Worm (Caenorhabditis elegans) whole organism, L3 larva: ENCODE measurements around the gene T23F6.2.

Source experiments
- R02D3.7 ChIP-seq: fragments of 150-350 bp; optimal IDR thresholded peaks from 2 replicates; lab custom pipeline; 2014; ENCODE audit warnings: missing biosample characterization, missing genetic modification characterization
- ZK546.5 ChIP-seq: sonication (generic microtip); optimal IDR thresholded peaks from 2 replicates; lab custom pipeline; 2017; ENCODE audit warnings: missing biosample characterization, missing genetic modification characterization
- aly-2 ChIP-seq: fragments of 150-350 bp; optimal IDR thresholded peaks from 2 replicates; lab custom pipeline; 2014; ENCODE audit warnings: missing biosample characterization, missing genetic modification characterization
- ama-1 ChIP-seq: fragments of 150-350 bp; optimal IDR thresholded peaks from 2 replicates; lab custom pipeline; 2018
- ceh-16 ChIP-seq: sonication (generic microtip); optimal IDR thresholded peaks from 2 replicates; lab custom pipeline; 2017; ENCODE audit warnings: missing biosample characterization, missing genetic modification characterization
- ceh-28 ChIP-seq: fragments of 150-350 bp; optimal IDR thresholded peaks from 2 replicates; lab custom pipeline; 2014; ENCODE audit warnings: missing biosample characterization, missing genetic modification reagents, missing genetic modification characterization
- ceh-82 ChIP-seq: fragments of 150-350 bp; optimal IDR thresholded peaks from 2 replicates; lab custom pipeline; 2014; ENCODE audit warnings: missing biosample characterization, missing genetic modification characterization
- ceh-9 ChIP-seq: sonication (generic microtip); optimal IDR thresholded peaks from 2 replicates; lab custom pipeline; 2018; ENCODE audit warnings: missing biosample characterization, missing genetic modification characterization
- daf-12 ChIP-seq: fragments of 150-350 bp; optimal IDR thresholded peaks from 2 replicates; lab custom pipeline; 2014; ENCODE audit warnings: missing biosample characterization, missing genetic modification reagents, missing genetic modification characterization
- egl-27 ChIP-seq: sonication (generic microtip); optimal IDR thresholded peaks from 4 replicates; lab custom pipeline; 2017; ENCODE audit warnings: missing biosample characterization, missing genetic modification reagents, missing genetic modification characterization
- elt-1 ChIP-seq: fragments of 150-350 bp; optimal IDR thresholded peaks from 2 replicates; lab custom pipeline; 2014; ENCODE audit warnings: missing biosample characterization, missing genetic modification characterization
- elt-2 ChIP-seq: sonication (generic microtip); optimal IDR thresholded peaks from 2 replicates; lab custom pipeline; 2016; ENCODE audit warnings: missing genetic modification reagents, mild to moderate bottlenecking, missing genetic modification characterization, missing compliant biosample characterization
- elt-3 ChIP-seq, 3 experiments: fragments of 150-350 bp in 1 of 3; sonication (generic microtip) in 2 of 3; optimal IDR thresholded peaks; 2 replicates in 2 of 3; 4 replicates in 1 of 3; lab custom pipeline; 2014 to 2017; ENCODE audit warnings: missing biosample characterization in 3 of 3, missing genetic modification characterization in 3 of 3
- eor-1 ChIP-seq, 2 experiments: fragments of 150-350 bp; optimal IDR thresholded peaks; 2 replicates each; lab custom pipeline; 2014 to 2018; ENCODE audit warnings: missing biosample characterization in 2 of 2, missing genetic modification characterization in 2 of 2
- fkh-10 ChIP-seq: sonication (generic microtip); optimal IDR thresholded peaks from 2 replicates; lab custom pipeline; 2017; ENCODE audit warnings: missing biosample characterization, missing genetic modification reagents, missing genetic modification characterization
- fkh-2 ChIP-seq: fragments of 150-350 bp; optimal IDR thresholded peaks from 2 replicates; lab custom pipeline; 2014; ENCODE audit warnings: missing biosample characterization, missing genetic modification reagents, missing genetic modification characterization
- fos-1 ChIP-seq: fragments of 150-350 bp; optimal IDR thresholded peaks from 2 replicates; lab custom pipeline; 2014; ENCODE audit warnings: missing biosample characterization, missing genetic modification characterization
- hmg-11 ChIP-seq: sonication (generic microtip); optimal IDR thresholded peaks from 2 replicates; lab custom pipeline; 2016; ENCODE audit warnings: missing genetic modification characterization, missing compliant biosample characterization
- jun-1 ChIP-seq: fragments of 150-350 bp; optimal IDR thresholded peaks from 2 replicates; lab custom pipeline; 2014; ENCODE audit warnings: missing biosample characterization, missing genetic modification reagents, missing genetic modification characterization
- lin-15B ChIP-seq: fragments of 150-350 bp; optimal IDR thresholded peaks from 2 replicates; lab custom pipeline; 2014; ENCODE audit warnings: missing biosample characterization, missing genetic modification characterization
- lin-39 ChIP-seq: fragments of 150-350 bp; optimal IDR thresholded peaks from 2 replicates; lab custom pipeline; 2018; ENCODE audit warnings: missing biosample characterization, missing genetic modification reagents, missing genetic modification characterization
- lsy-12 ChIP-seq: sonication (generic microtip); optimal IDR thresholded peaks from 2 replicates; lab custom pipeline; 2016; ENCODE audit warnings: mild to moderate bottlenecking, missing genetic modification characterization, missing compliant biosample characterization
- mdl-1 ChIP-seq: fragments of 150-350 bp; optimal IDR thresholded peaks from 2 replicates; lab custom pipeline; 2014; ENCODE audit warnings: missing biosample characterization, missing genetic modification characterization
- mml-1 ChIP-seq: fragments of 150-350 bp; sonication (generic microtip); optimal IDR thresholded peaks from 3 replicates; lab custom pipeline; 2014; ENCODE audit warnings: missing biosample characterization, missing genetic modification characterization
- nhr-11 ChIP-seq: fragments of 150-350 bp; optimal IDR thresholded peaks from 2 replicates; lab custom pipeline; 2014; ENCODE audit warnings: missing biosample characterization, missing genetic modification characterization
- nhr-12 ChIP-seq: fragments of 150-350 bp; optimal IDR thresholded peaks from 2 replicates; lab custom pipeline; 2014; ENCODE audit warnings: missing biosample characterization, missing genetic modification characterization
- nhr-23 ChIP-seq: fragments of 150-350 bp; optimal IDR thresholded peaks from 2 replicates; lab custom pipeline; 2014; ENCODE audit warnings: missing biosample characterization, missing genetic modification reagents, missing genetic modification characterization
- nhr-237 ChIP-seq: fragments of 150-350 bp; optimal IDR thresholded peaks from 2 replicates; lab custom pipeline; 2014; ENCODE audit warnings: missing biosample characterization, missing genetic modification characterization
- nhr-28 ChIP-seq: fragments of 150-350 bp; optimal IDR thresholded peaks from 2 replicates; lab custom pipeline; 2014; ENCODE audit warnings: missing biosample characterization, missing genetic modification characterization
- nhr-43 ChIP-seq: sonication (generic microtip); optimal IDR thresholded peaks from 2 replicates; lab custom pipeline; 2016; ENCODE audit warnings: mild to moderate bottlenecking, missing genetic modification characterization, missing compliant biosample characterization; ENCODE audit not compliant: poor library complexity, severe bottlenecking
- nhr-76 ChIP-seq: fragments of 150-350 bp; sonication (generic microtip); optimal IDR thresholded peaks from 5 replicates; lab custom pipeline; 2014; ENCODE audit warnings: missing biosample characterization, missing genetic modification characterization
- nhr-77 ChIP-seq: fragments of 150-350 bp; optimal IDR thresholded peaks from 2 replicates; lab custom pipeline; 2014; ENCODE audit warnings: missing biosample characterization, missing genetic modification characterization
- pha-4 ChIP-seq: fragments of 150-350 bp; optimal IDR thresholded peaks from 2 replicates; lab custom pipeline; 2014; ENCODE audit warnings: missing biosample characterization, missing genetic modification reagents, missing genetic modification characterization
- pqm-1 ChIP-seq: fragments of 150-350 bp; optimal IDR thresholded peaks from 2 replicates; lab custom pipeline; 2017; ENCODE audit warnings: missing biosample characterization, missing genetic modification characterization, inconsistent platforms
- sea-2 ChIP-seq: fragments of 150-350 bp; sonication (generic microtip); optimal IDR thresholded peaks from 4 replicates; lab custom pipeline; 2014; ENCODE audit warnings: missing biosample characterization, missing genetic modification reagents, missing genetic modification characterization
- skn-1 ChIP-seq: fragments of 150-350 bp; optimal IDR thresholded peaks from 2 replicates; lab custom pipeline; 2014; ENCODE audit warnings: missing biosample characterization, missing genetic modification characterization
- snpc-4 ChIP-seq: fragments of 150-350 bp; optimal IDR thresholded peaks from 2 replicates; lab custom pipeline; 2014; ENCODE audit warnings: missing biosample characterization, missing genetic modification characterization
- unc-39 ChIP-seq: sonication (generic microtip); optimal IDR thresholded peaks from 4 replicates; lab custom pipeline; 2017; ENCODE audit warnings: missing biosample characterization, missing genetic modification characterization
- unc-62 ChIP-seq: fragments of 150-350 bp; sonication (generic microtip); optimal IDR thresholded peaks from 4 replicates; lab custom pipeline; 2014; ENCODE audit warnings: missing biosample characterization, missing genetic modification reagents, missing genetic modification characterization
- zag-1 ChIP-seq: fragments of 150-350 bp; optimal IDR thresholded peaks from 2 replicates; lab custom pipeline; 2014; ENCODE audit warnings: missing biosample characterization, missing genetic modification characterization
- ztf-11 ChIP-seq: fragments of 150-350 bp; optimal IDR thresholded peaks from 2 replicates; lab custom pipeline; 2014; ENCODE audit warnings: missing biosample characterization, missing genetic modification characterization

T23F6.2 gene

ce11 chrIV:12725228-12725627 lies 4.1 kb downstream of the T23F6.2 start:
- TF ChIP-seq sea-2 (GFP tag; lab: Kevin White, UChicago) = no peak
- no peak for TF ChIP-seq nhr-11 (tag; lab: Kevin White, UChicago)
- TF ChIP-seq nhr-237 = no peak
- TF ChIP-seq nhr-28 = no peak
- TF ChIP-seq fkh-10 (GFP tag; lab: Kevin White, UChicago) = no peak
- no peak for TF ChIP-seq mdl-1
- TF ChIP-seq elt-3 (tag; optimal IDR thresholded peaks at IDR 0.05; lab: Kevin White, UChicago) = no peak
- TF ChIP-seq pqm-1 (tag; lab: Kevin White, UChicago) = no peak
- TF ChIP-seq R02D3.7 (tag; lab: Kevin White, UChicago) = no peak
- TF ChIP-seq ZK546.5 = no peak
- TF ChIP-seq lsy-12 = no peak
- TF ChIP-seq ama-1 (lab: Kevin White, UChicago) = no peak
- no peak for TF ChIP-seq ceh-28 (tag; lab: Kevin White, UChicago)
- TF ChIP-seq ztf-11 (tag; lab: Kevin White, UChicago) = no peak
- no peak for TF ChIP-seq nhr-23
- no peak for TF ChIP-seq ceh-82
- TF ChIP-seq ceh-16 (tag; lab: Kevin White, UChicago) = no peak

- TF ChIP-seq mdl-1 (no peak), eor-1 (tag; optimal IDR thresholded peaks at IDR 0.05; lab: Kevin White, UChicago) (no peak), lin-15B (tag; lab: Kevin White, UChicago) (no peak), lin-39 (no peak), nhr-43 (no peak), nhr-237 (no peak), snpc-4 (tag; lab: Kevin White, UChicago) (no peak), skn-1 (tag; lab: Kevin White, UChicago) (no peak), R02D3.7 (tag; lab: Kevin White, UChicago) (no peak)
These were observed 4.8 kb downstream of the T23F6.2 start for ce11 chrIV:12725925-12726324.

DNA sequence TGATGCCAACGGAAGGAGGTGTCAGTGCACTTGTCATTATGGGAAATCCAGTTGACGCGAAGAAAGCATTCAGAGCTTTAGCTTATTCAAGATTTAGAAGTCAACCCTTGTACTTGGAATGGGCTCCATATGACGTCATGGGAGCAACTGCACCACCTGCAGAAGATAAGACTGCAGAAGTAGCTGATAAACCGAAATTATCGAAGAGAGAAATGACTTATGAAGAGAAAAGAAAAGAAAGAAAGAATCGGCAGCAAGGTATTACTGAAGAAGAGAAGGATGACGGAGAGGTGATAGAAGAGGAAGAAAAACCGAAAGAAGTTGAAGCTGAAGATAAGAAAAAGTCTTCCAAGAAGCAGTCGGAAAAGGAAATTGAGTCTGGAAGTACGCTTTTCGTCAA lies 7.0 kb downstream of the T23F6.2 start:
- TF ChIP-seq egl-27 (tag; lab: Kevin White, UChicago) (no peak), mml-1 (tag; lab: Kevin White, UChicago) (no peak), pha-4 (tag; lab: Kevin White, UChicago) (no peak), nhr-12 (tag; lab: Kevin White, UChicago) (no peak), elt-2 (peak; percentile 70), nhr-77 (no peak), unc-62 (GFP tag; lab: Kevin White, UChicago) (no peak), aly-2 (tag; lab: Kevin White, UChicago) (no peak), zag-1 (tag; lab: Kevin White, UChicago) (no peak), fkh-10 (GFP tag; lab: Kevin White, UChicago) (no peak), pqm-1 (tag; lab: Kevin White, UChicago) (peak; percentile 13), fos-1 (tag; lab: Kevin White, UChicago) (no peak), elt-1 (tag; lab: Kevin White, UChicago) (no peak), nhr-23 (no peak), daf-12 (no peak)

- TF ChIP-seq ZK546.5 = no peak
- no peak for TF ChIP-seq nhr-12 (tag; lab: Kevin White, UChicago)
- TF ChIP-seq unc-62 (GFP tag; lab: Kevin White, UChicago) = no peak
- no peak for TF ChIP-seq mml-1 (tag; lab: Kevin White, UChicago)
- no peak for TF ChIP-seq hmg-11 (tag; lab: Kevin White, UChicago)
- TF ChIP-seq nhr-76 (tag; lab: Kevin White, UChicago) = no peak
- TF ChIP-seq jun-1 (tag; lab: Kevin White, UChicago) = no peak
- TF ChIP-seq unc-39 (tag; lab: Kevin White, UChicago) = no peak
- no peak for TF ChIP-seq pqm-1 (tag; lab: Kevin White, UChicago)
- TF ChIP-seq fkh-2 (tag; lab: Kevin White, UChicago) = no peak
- TF ChIP-seq ceh-82 = no peak
- no peak for TF ChIP-seq ceh-9 (tag; lab: Kevin White, UChicago)
- TF ChIP-seq nhr-237 = no peak
- TF ChIP-seq ceh-28 (tag; lab: Kevin White, UChicago) = no peak
- no peak for TF ChIP-seq elt-3 (tag; optimal IDR thresholded peaks at IDR 0.05; lab: Kevin White, UChicago)
- no peak for TF ChIP-seq skn-1 (tag; lab: Kevin White, UChicago)
- TF ChIP-seq egl-27 (tag; lab: Kevin White, UChicago) = no peak
- TF ChIP-seq pha-4 (tag; lab: Kevin White, UChicago) = no peak
- TF ChIP-seq, all 47 proteins: peak for 0
These were observed 20.3 kb downstream of the T23F6.2 start, which contains the start of gene T23F6.5 for ce11 chrIV:12741438-12741837. TSS of gene T23F6.5 (minus strand) at chrIV:12741538.
